Fruit fly (Drosophila melanogaster) whole organism, embryonic: ENCODE data around the gene SrpRbeta.

Experiments
- Ada2b ChIP-seq: fragments of 200-800 bp; sonication (Bioruptor generic); IDR thresholded peaks from 2 replicates; pipeline ENCODE4 v1.3.6; 2022; ENCODE audit warnings: missing biosample characterization, missing genetic modification characterization
- B-H2 ChIP-seq: fragments of 200-800 bp; sonication (Bioruptor generic); optimal IDR thresholded peaks from 2 replicates; lab custom pipeline; 2018; ENCODE audit warnings: missing biosample characterization, mild to moderate bottlenecking, missing genetic modification characterization
- CG11504 ChIP-seq: fragments of 200-800 bp; sonication (Bioruptor generic); optimal IDR thresholded peaks from 3 replicates; lab custom pipeline; 2019; ENCODE audit warnings: missing biosample characterization, mild to moderate bottlenecking, missing genetic modification characterization, moderate library complexity
- CG12236 ChIP-seq: fragments of 200-800 bp; sonication (Bioruptor generic); optimal IDR thresholded peaks from 2 replicates; lab custom pipeline; 2016; ENCODE audit warnings: missing biosample characterization, missing genetic modification characterization
- CG13287 ChIP-seq: fragments of 200-800 bp; sonication (Bioruptor generic); IDR thresholded peaks from 2 replicates; pipeline ENCODE4 v1.3.6; 2022; ENCODE audit warnings: missing biosample characterization, missing genetic modification characterization; ENCODE audit not compliant: partially characterized antibody
- CG13775 ChIP-seq: fragments of 200-800 bp; sonication (Bioruptor generic); optimal IDR thresholded peaks from 3 replicates; lab custom pipeline; 2017; ENCODE audit warnings: missing biosample characterization, mild to moderate bottlenecking, missing genetic modification characterization
- CG13894 ChIP-seq: fragments of 200-800 bp; sonication (Bioruptor generic); optimal IDR thresholded peaks from 3 replicates; lab custom pipeline; 2018; ENCODE audit warnings: missing biosample characterization, mild to moderate bottlenecking, missing genetic modification characterization, moderate library complexity
- CG14965 ChIP-seq: fragments of 200-800 bp; sonication (Bioruptor generic); optimal IDR thresholded peaks from 2 replicates; lab custom pipeline; 2016; ENCODE audit warnings: missing biosample characterization, missing genetic modification characterization, borderline replicate concordance
- CG1529 ChIP-seq: fragments of 200-800 bp; sonication (Bioruptor generic); optimal IDR thresholded peaks from 3 replicates; lab custom pipeline; 2018; ENCODE audit warnings: missing biosample characterization, missing genetic modification characterization
- CG1647 ChIP-seq: fragments of 200-800 bp; sonication (Bioruptor generic); optimal IDR thresholded peaks from 3 replicates; lab custom pipeline; 2016; ENCODE audit warnings: missing biosample characterization, missing genetic modification characterization
- CG16863 ChIP-seq: fragments of 200-800 bp; sonication (Bioruptor generic); optimal IDR thresholded peaks from 3 replicates; lab custom pipeline; 2016; ENCODE audit warnings: missing biosample characterization, missing genetic modification characterization
- CG17186 ChIP-seq: fragments of 200-800 bp; sonication (Bioruptor generic); optimal IDR thresholded peaks from 3 replicates; lab custom pipeline; 2017; ENCODE audit warnings: missing biosample characterization, missing genetic modification reagents, missing genetic modification characterization
- CG2129 ChIP-seq: fragments of 200-800 bp; sonication (Bioruptor generic); IDR thresholded peaks from 2 replicates; pipeline ENCODE4 v1.3.6; 2022; ENCODE audit warnings: missing biosample characterization, missing genetic modification characterization; ENCODE audit not compliant: partially characterized antibody
- CG2712 ChIP-seq: fragments of 200-800 bp; optimal IDR thresholded peaks from 3 replicates; lab custom pipeline; 2019; ENCODE audit warnings: missing biosample characterization, mild to moderate bottlenecking, missing genetic modification characterization, moderate library complexity
- CG30020 ChIP-seq: fragments of 200-800 bp; optimal IDR thresholded peaks from 2 replicates; lab custom pipeline; 2019; ENCODE audit warnings: missing biosample characterization, mild to moderate bottlenecking, missing genetic modification characterization, moderate library complexity
- CG3065 ChIP-seq: fragments of 200-800 bp; sonication (Bioruptor generic); optimal IDR thresholded peaks from 2 replicates; lab custom pipeline; 2016; ENCODE audit warnings: missing biosample characterization, missing genetic modification characterization
- CG3281 ChIP-seq: fragments of 200-800 bp; sonication (Bioruptor generic); optimal IDR thresholded peaks from 3 replicates; lab custom pipeline; 2017; ENCODE audit warnings: missing biosample characterization, mild to moderate bottlenecking, missing genetic modification characterization
- CG3838 ChIP-seq: fragments of 200-800 bp; sonication (Bioruptor generic); optimal IDR thresholded peaks from 3 replicates; lab custom pipeline; 2016; ENCODE audit warnings: missing biosample characterization, missing genetic modification characterization
- CG4282 ChIP-seq: fragments of 200-800 bp; sonication (Bioruptor generic); optimal IDR thresholded peaks from 2 replicates; lab custom pipeline; 2016; ENCODE audit warnings: missing biosample characterization, missing genetic modification characterization
- CG7987 ChIP-seq: fragments of 200-800 bp; sonication (Bioruptor generic); optimal IDR thresholded peaks from 2 replicates; lab custom pipeline; 2018; ENCODE audit warnings: missing biosample characterization, mild to moderate bottlenecking, missing genetic modification characterization, moderate library complexity
- CG8478 ChIP-seq: fragments of >200 bp; optimal IDR thresholded peaks from 2 replicates; lab custom pipeline; 2018
- CG8924 ChIP-seq: fragments of 200-800 bp; optimal IDR thresholded peaks from 3 replicates; lab custom pipeline; 2019; ENCODE audit warnings: missing biosample characterization, mild to moderate bottlenecking, missing genetic modification characterization, moderate library complexity
- D19B ChIP-seq: fragments of 200-800 bp; sonication (Bioruptor generic); optimal IDR thresholded peaks from 2 replicates; lab custom pipeline; 2017; ENCODE audit warnings: missing biosample characterization, mild to moderate bottlenecking, missing genetic modification characterization
- HLH3B ChIP-seq: fragments of 200-800 bp; sonication (Bioruptor generic); IDR thresholded peaks from 2 replicates; pipeline ENCODE4 v1.3.6; 2022; ENCODE audit warnings: missing biosample characterization, missing genetic modification characterization
- HLH4C ChIP-seq: fragments of 200-800 bp; sonication (Bioruptor generic); IDR thresholded peaks from 3 replicates; pipeline ENCODE4 v1.3.6; 2022; ENCODE audit warnings: missing biosample characterization, missing genetic modification characterization; ENCODE audit not compliant: partially characterized antibody
- Lim3 ChIP-seq: fragments of 200-800 bp; sonication (Bioruptor generic); IDR thresholded peaks from 2 replicates; pipeline ENCODE4 v1.3.6; 2022; ENCODE audit warnings: missing biosample characterization, missing genetic modification characterization
- MBD-R2 ChIP-seq: fragments of 200-800 bp; sonication (Bioruptor generic); IDR thresholded peaks from 2 replicates; pipeline ENCODE4 v1.3.6; 2022; ENCODE audit warnings: missing biosample characterization, missing genetic modification characterization
- Mad ChIP-seq: fragments of 200-800 bp; sonication (Bioruptor generic); optimal IDR thresholded peaks from 2 replicates; lab custom pipeline; 2016; ENCODE audit warnings: missing biosample characterization, missing genetic modification characterization
- Med ChIP-seq: fragments of 200-800 bp; sonication (Bioruptor generic); peaks from one replicate; lab custom pipeline; 2016; ENCODE audit warnings: missing biosample characterization, missing genetic modification characterization, mild to moderate bottlenecking, inconsistent platforms, moderate library complexity
- NC2α ChIP-seq: fragments of 200-800 bp; sonication (Bioruptor generic); optimal IDR thresholded peaks from 2 replicates; lab custom pipeline; 2016; ENCODE audit warnings: missing biosample characterization, missing genetic modification characterization
- Stat92E ChIP-seq, 3 experiments: fragments of >200 bp in 2 of 3; fragments of 200-800 bp in 1 of 3; sonication (Bioruptor generic) in 1 of 3; optimal IDR thresholded peaks; 2 replicates each; lab custom pipeline; 2017 to 2019; ENCODE audit warnings: missing biosample characterization in 3 of 3, missing genetic modification characterization in 3 of 3, mild to moderate bottlenecking in 1 of 3, moderate library complexity in 1 of 3
- ase ChIP-seq: fragments of 200-800 bp; sonication (Bioruptor generic); IDR thresholded peaks from 3 replicates; pipeline ENCODE4 v1.3.6; 2022; ENCODE audit warnings: missing biosample characterization, missing genetic modification characterization
- bbx ChIP-seq: fragments of 200-800 bp; sonication (Bioruptor generic); IDR thresholded peaks from 2 replicates; pipeline ENCODE4 v1.3.6; 2022; ENCODE audit warnings: missing biosample characterization, missing genetic modification characterization; ENCODE audit not compliant: partially characterized antibody
- bigmax ChIP-seq: fragments of 200-800 bp; sonication (Bioruptor generic); optimal IDR thresholded peaks from 2 replicates; lab custom pipeline; 2018; ENCODE audit warnings: missing biosample characterization, mild to moderate bottlenecking, missing genetic modification characterization
- danr ChIP-seq: fragments of 200-800 bp; sonication (Bioruptor generic); IDR thresholded peaks from 2 replicates; pipeline ENCODE4 v1.3.6; 2022; ENCODE audit warnings: missing biosample characterization, missing genetic modification characterization
- en ChIP-seq: fragments of 200-800 bp; sonication (Bioruptor generic); optimal IDR thresholded peaks from 2 replicates; lab custom pipeline; 2016; ENCODE audit warnings: missing biosample characterization, missing genetic modification characterization
- fd102C ChIP-seq: fragments of 200-800 bp; sonication (Bioruptor generic); optimal IDR thresholded peaks from 2 replicates; lab custom pipeline; 2018; ENCODE audit warnings: missing biosample characterization, mild to moderate bottlenecking, missing genetic modification characterization, moderate library complexity
- inv ChIP-seq: fragments of 200-800 bp; sonication (Bioruptor generic); IDR thresholded peaks from 2 replicates; pipeline ENCODE4 v1.3.6; 2022; ENCODE audit warnings: missing biosample characterization, missing genetic modification characterization; ENCODE audit not compliant: partially characterized antibody
- nerfin-1 ChIP-seq: fragments of 200-800 bp; sonication (Bioruptor generic); optimal IDR thresholded peaks from 3 replicates; lab custom pipeline; 2019; ENCODE audit warnings: missing biosample characterization, mild to moderate bottlenecking, missing genetic modification characterization, moderate library complexity
- oc ChIP-seq: fragments of 200-800 bp; sonication (Bioruptor generic); optimal IDR thresholded peaks from 2 replicates; lab custom pipeline; 2018; ENCODE audit warnings: missing biosample characterization, mild to moderate bottlenecking, missing genetic modification characterization, moderate library complexity
- org-1 ChIP-seq: fragments of 200-800 bp; sonication (Bioruptor generic); optimal IDR thresholded peaks from 2 replicates; lab custom pipeline; 2017; ENCODE audit warnings: missing biosample characterization, missing genetic modification characterization
- p53 ChIP-seq: fragments of 200-800 bp; sonication (Bioruptor generic); optimal IDR thresholded peaks from 2 replicates; lab custom pipeline; 2016; ENCODE audit warnings: missing biosample characterization, missing genetic modification characterization
- pfk ChIP-seq: fragments of 200-800 bp; sonication (Bioruptor generic); optimal IDR thresholded peaks from 2 replicates; lab custom pipeline; 2018; ENCODE audit warnings: missing biosample characterization, mild to moderate bottlenecking, missing genetic modification characterization, moderate library complexity
- pho ChIP-seq: fragments of 200-800 bp; sonication (Bioruptor generic); optimal IDR thresholded peaks from 2 replicates; lab custom pipeline; 2016; ENCODE audit warnings: missing biosample characterization, missing genetic modification characterization
- sd ChIP-seq: fragments of 200-800 bp; sonication (Bioruptor generic); optimal IDR thresholded peaks from 3 replicates; lab custom pipeline; 2018; ENCODE audit warnings: missing biosample characterization, mild to moderate bottlenecking, missing genetic modification characterization, moderate library complexity
- shn ChIP-seq: fragments of 200-800 bp; sonication (Bioruptor generic); optimal IDR thresholded peaks from 3 replicates; lab custom pipeline; 2016; ENCODE audit warnings: missing biosample characterization, missing genetic modification characterization
- tap ChIP-seq: fragments of 200-800 bp; optimal IDR thresholded peaks from 3 replicates; lab custom pipeline; 2019; ENCODE audit warnings: missing biosample characterization, mild to moderate bottlenecking, missing genetic modification characterization, moderate library complexity
- usp ChIP-seq: fragments of >200 bp; optimal IDR thresholded peaks from 2 replicates; lab custom pipeline; 2017; ENCODE audit warnings: missing biosample characterization, missing genetic modification characterization
- zen ChIP-seq: fragments of 200-800 bp; sonication (Bioruptor generic); optimal IDR thresholded peaks from 3 replicates; lab custom pipeline; 2018; ENCODE audit warnings: missing biosample characterization, mild to moderate bottlenecking, missing genetic modification characterization, moderate library complexity

The SrpRbeta gene

DNA sequence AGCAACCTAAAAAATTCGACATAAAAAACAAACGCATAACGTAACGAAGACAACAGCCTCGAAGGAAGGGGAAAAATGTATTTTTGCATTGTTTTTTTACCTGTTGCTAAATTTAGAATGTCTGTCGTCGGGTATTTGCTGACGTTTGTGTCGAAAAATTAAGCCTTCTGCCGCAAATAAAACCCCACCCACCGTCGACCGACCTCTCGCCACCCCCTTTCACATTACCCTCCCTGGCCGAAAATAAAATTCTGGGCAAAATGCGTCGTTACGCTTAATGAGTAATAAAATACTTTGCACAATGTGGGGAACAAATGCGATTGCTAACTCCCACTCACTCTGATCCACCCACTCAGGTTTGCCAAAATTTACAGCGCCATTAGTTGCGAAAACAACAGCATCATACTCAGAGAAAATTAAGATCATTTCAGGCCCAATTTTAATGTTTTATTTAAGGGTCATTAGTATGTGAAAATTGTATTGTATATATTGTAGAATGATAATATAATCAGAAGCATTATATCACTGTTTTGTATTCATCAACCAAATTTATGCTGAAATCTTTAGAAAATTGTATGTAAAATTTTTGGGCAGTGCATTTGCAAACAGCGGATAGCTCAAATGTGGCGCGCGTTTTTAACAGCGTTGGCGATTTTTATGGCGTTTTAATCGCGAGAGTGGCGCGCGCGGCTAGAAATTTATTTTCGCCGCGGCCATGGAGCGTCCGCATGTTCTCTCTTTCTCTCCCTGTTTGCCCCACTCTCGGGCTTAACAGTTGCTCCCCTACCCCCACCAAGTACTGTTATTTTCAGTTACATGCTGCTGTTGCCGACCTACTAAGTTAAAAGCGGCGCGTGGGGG lies 47.6 kb downstream of the SrpRbeta start (continued):
- TF ChIP-seq CG7987 (GFP tag; lab: Kevin White, UChicago) (no peak), CG2129 (GFP tag; lab: Robert Waterston, UW) (no peak), HLH4C (no peak), CG30020 (tag; lab: Kevin White, UChicago) (no peak), pfk (GFP tag; lab: Kevin White, UChicago) (no peak), CG8924 (tag; lab: Kevin White, UChicago) (no peak), p53 (GFP tag; lab: Kevin White, UChicago) (no peak), pho (GFP tag; lab: Kevin White, UChicago) (peak; percentile 65), nerfin-1 (tag; lab: Kevin White, UChicago) (no peak), D19B (GFP tag; lab: Kevin White, UChicago) (peak; percentile 39), bigmax (GFP tag; lab: Kevin White, UChicago) (no peak), Stat92E (GFP tag; optimal IDR thresholded peaks at IDR 0.05; lab: Kevin White, UChicago) (no peak), MBD-R2 (no peak; the same call in 1 of the 2 replicates), CG14965 (no peak), CG3065 (GFP tag; lab: Kevin White, UChicago) (no peak), org-1 (GFP tag; lab: Kevin White, UChicago) (peak; percentile 54), shn (no peak), Med (GFP tag; lab: Kevin White, UChicago) (peak; percentile 75), sd (peak; percentile 23), CG2712 (peak; percentile 10), Lim3 (GFP tag; lab: Robert Waterston, UW) (no peak), CG13894 (tag; lab: Kevin White, UChicago) (peak; percentile 15), CG17186 (no peak), CG16863 (GFP tag; lab: Kevin White, UChicago) (no peak), danr (GFP tag; lab: Robert Waterston, UW) (no peak), inv (GFP tag; lab: Robert Waterston, UW) (no peak), CG3281 (GFP tag; lab: Kevin White, UChicago) (peak; percentile 65), Mad (no peak), B-H2 (GFP tag; lab: Kevin White, UChicago) (no peak), CG3838 (no peak), zen (no peak), CG1647 (GFP tag; lab: Kevin White, UChicago) (no peak), usp (GFP tag; lab: Kevin White, UChicago) (no peak), ase (GFP tag; lab: Robert Waterston, UW) (no peak), tap (tag; lab: Kevin White, UChicago) (no peak), fd102C (no peak), CG11504 (peak; percentile 24), CG13287 (GFP tag; lab: Robert Waterston, UW) (no peak), Ada2b (GFP tag; lab: Robert Waterston, UW) (no peak), HLH3B (GFP tag; lab: Robert Waterston, UW) (peak; percentile 23; the same call in 1 of the 2 replicates), CG13775 (GFP tag; lab: Kevin White, UChicago) (peak; percentile 58), NC2α (no peak), CG8478 (lab: Kevin White, UChicago) (no peak), CG12236 (no peak), CG1529 (no peak), CG4282 (GFP tag; lab: Kevin White, UChicago) (no peak), oc (tag; lab: Kevin White, UChicago) (no peak), en (no peak), bbx (GFP tag; lab: Robert Waterston, UW) (no peak)
